Worm (Caenorhabditis elegans): ENCODE measurements around the gene R10D12.6.

- TF ChIP-seq dve-1 (tag; optimal IDR thresholded peaks at IDR 0.05), result no peak
- no peak for TF ChIP-seq C08G9.2 (tag; optimal IDR thresholded peaks at IDR 0.05)
- TF ChIP-seq nhr-11 (tag; optimal IDR thresholded peaks at IDR 0.05), result no peak
- no peak for TF ChIP-seq unc-86 (tag; optimal IDR thresholded peaks at IDR 0.05)
- no peak for TF ChIP-seq pag-3 (tag; optimal IDR thresholded peaks at IDR 0.05; ENCODE audit: borderline replicate concordance)
Observed at ce11 chrV:13907557-13908104, 41.5 kb upstream of the R10D12.6 start.

All from whole organism, late embryonic.